Worm (Caenorhabditis elegans): ENCODE data around the gene fntb-1.

DNA sequence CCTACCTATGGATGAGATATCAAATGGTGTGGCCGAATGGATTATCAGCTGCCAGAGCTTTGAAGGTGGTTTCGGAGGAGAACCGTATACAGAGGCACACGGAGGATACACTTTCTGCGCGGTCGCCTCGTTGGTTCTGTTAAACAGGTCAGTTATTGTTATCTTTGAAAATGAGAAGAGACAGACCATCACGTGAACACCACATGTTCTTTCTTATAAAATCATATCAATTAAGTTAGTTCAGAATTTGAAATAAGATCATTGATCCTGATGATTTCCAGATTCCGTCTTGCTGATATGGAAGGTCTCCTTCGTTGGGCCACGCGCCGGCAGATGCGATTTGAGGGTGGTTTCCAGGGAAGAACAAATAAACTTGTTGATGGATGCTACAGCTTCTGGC lies 1.2 kb downstream of the fntb-1 start:
- TF ChIP-seq nhr-77 (tag; optimal IDR thresholded peaks at IDR 0.05): no peak
- no peak for TF ChIP-seq egl-27 (tag; optimal IDR thresholded peaks at IDR 0.05)
- TF ChIP-seq F49E8.2 (tag; optimal IDR thresholded peaks at IDR 0.05; ENCODE audit: borderline replicate concordance): no peak
- TF ChIP-seq dmd-9 (GFP tag; IDR thresholded peaks at IDR 0.05): no peak
- no peak for TF ChIP-seq dve-1 (tag; optimal IDR thresholded peaks at IDR 0.05; ENCODE audit: insufficient read depth)
- TF ChIP-seq set-16 (GFP tag; IDR thresholded peaks at IDR 0.05): no peak
- peak; percentile 63; the same call in 1 of the 2 replicates for TF ChIP-seq mxl-2 (GFP tag; conservative IDR thresholded peaks at IDR 0.05)
- TF ChIP-seq pha-4 (GFP tag; IDR thresholded peaks at IDR 0.05): no peak
- TF ChIP-seq pha-4 (tag; optimal IDR thresholded peaks at IDR 0.05): no peak
- TF ChIP-seq lsy-2 (tag; optimal IDR thresholded peaks at IDR 0.05): no peak
- no peak for TF ChIP-seq lin-13 (GFP tag; optimal IDR thresholded peaks at IDR 0.05)
- TF ChIP-seq unc-62 (GFP tag; optimal IDR thresholded peaks at IDR 0.05 in 1 of 2): no peak
- TF ChIP-seq unc-62 (tag; optimal IDR thresholded peaks at IDR 0.05): no peak
- no peak for TF ChIP-seq fkh-10 (GFP tag; optimal IDR thresholded peaks at IDR 0.05)
